Fruit fly (Drosophila melanogaster): ENCODE results near the gene RpS4.

Gene RpS4

dm6 chr3L:13041292-13042067 lies at the start of gene RpS4 (continued):
- TF ChIP-seq Optix (GFP tag; IDR thresholded peaks at IDR 0.05), result peak; percentile 75
- 0 out of 2 replicates have a peak, but pooled peaks have one; percentile 14 for TF ChIP-seq hbn (GFP tag; IDR thresholded peaks at IDR 0.05; ENCODE audit: partially characterized antibody)
- TF ChIP-seq CG10267 (tag; optimal IDR thresholded peaks at IDR 0.05), result peak; percentile 80
- peak; percentile 48; the same call in 1 of the 2 replicates for TF ChIP-seq bbx (GFP tag; IDR thresholded peaks at IDR 0.05; ENCODE audit: partially characterized antibody)
- TF ChIP-seq Stat92E (GFP tag; optimal IDR thresholded peaks at IDR 0.05), result peak in 1 of 3 experiments; percentile 83
- TF ChIP-seq wor (GFP tag; IDR thresholded peaks at IDR 0.05), result no peak
- TF ChIP-seq pros (GFP tag; optimal IDR thresholded peaks at IDR 0.05), result peak; percentile 64
- TF ChIP-seq Blimp-1 (GFP tag; optimal IDR thresholded peaks at IDR 0.05), result peak; percentile 50
- no peak for TF ChIP-seq Dfd (GFP tag; optimal IDR thresholded peaks at IDR 0.05)
- TF ChIP-seq Mad (GFP tag; optimal IDR thresholded peaks at IDR 0.05), result peak; percentile 82
- peak; percentile 93 for TF ChIP-seq Rfx (GFP tag; IDR thresholded peaks at IDR 0.05)
- peak; percentile 99 for TF ChIP-seq CG7987 (GFP tag; optimal IDR thresholded peaks at IDR 0.05)
- TF ChIP-seq CG13296 (GFP tag; optimal IDR thresholded peaks at IDR 0.05), result peak; percentile 96
- TF ChIP-seq CG6175 (GFP tag; IDR thresholded peaks at IDR 0.05), result peak; percentile 77
- TF ChIP-seq CG3995 (GFP tag; optimal IDR thresholded peaks at IDR 0.05), result peak; percentile 68
- peak; percentile 6; the same call in 1 of the 2 replicates for TF ChIP-seq ro (GFP tag; IDR thresholded peaks at IDR 0.05)
- TF ChIP-seq CG6272 (GFP tag; IDR thresholded peaks at IDR 0.05), result peak; percentile 76
- TF ChIP-seq H15 (GFP tag; IDR thresholded peaks at IDR 0.05), result peak; percentile 81
- TF ChIP-seq crol (GFP tag; IDR thresholded peaks at IDR 0.05), result peak; percentile 40
- TF ChIP-seq CG10431 (GFP tag; optimal IDR thresholded peaks at IDR 0.05), result peak; percentile 98
- peak; percentile 64 for TF ChIP-seq Oli (tag; optimal IDR thresholded peaks at IDR 0.05)
- TF ChIP-seq CG1792 (GFP tag; optimal IDR thresholded peaks at IDR 0.05), result peak; percentile 75
- peak; percentile 69; the same call in 1 of the 2 replicates for TF ChIP-seq CG10321 (GFP tag; IDR thresholded peaks at IDR 0.05)
- peak; percentile 82 for TF ChIP-seq CG17802 (tag; optimal IDR thresholded peaks at IDR 0.05)
- TF ChIP-seq Vsx1 (GFP tag; optimal IDR thresholded peaks at IDR 0.05), result peak; percentile 90
- TF ChIP-seq CG18011 (GFP tag; optimal IDR thresholded peaks at IDR 0.05), result peak; percentile 98
- 0 out of 3 replicates have a peak, but pooled peaks have one; percentile 38 for TF ChIP-seq CG6791 (GFP tag; IDR thresholded peaks at IDR 0.05; ENCODE audit: partially characterized antibody)
- peak; percentile 54 for TF ChIP-seq CG15696 (tag; optimal IDR thresholded peaks at IDR 0.05)
- peak; percentile 92 for TF ChIP-seq NFAT (GFP tag; IDR thresholded peaks at IDR 0.05)
- peak; percentile 35; the same call in 1 of the 3 replicates for TF ChIP-seq HLH4C (GFP tag; IDR thresholded peaks at IDR 0.05; ENCODE audit: partially characterized antibody)
- peak; percentile 49 for TF ChIP-seq Drgx (GFP tag; IDR thresholded peaks at IDR 0.05)
- TF ChIP-seq maf-S (GFP tag; optimal IDR thresholded peaks at IDR 0.05), result peak; percentile 64
- TF ChIP-seq Awh (GFP tag; IDR thresholded peaks at IDR 0.05), result peak; percentile 92
- TF ChIP-seq tll (GFP tag; optimal IDR thresholded peaks at IDR 0.05), result peak; percentile 32 to 33
- TF ChIP-seq zf30C (GFP tag; optimal IDR thresholded peaks at IDR 0.05), result peak; percentile 76
- peak; percentile 97 for TF ChIP-seq CG9797 (GFP tag; optimal IDR thresholded peaks at IDR 0.05)
- TF ChIP-seq CG10462 (GFP tag; optimal IDR thresholded peaks at IDR 0.05), result peak; percentile 31
- peak; percentile 94 for TF ChIP-seq CG2875 (GFP tag; optimal IDR thresholded peaks at IDR 0.05)
- TF ChIP-seq vnd (GFP tag; IDR thresholded peaks at IDR 0.05; ENCODE audit: partially characterized antibody), result no peak
- TF ChIP-seq CG8388 (GFP tag; optimal IDR thresholded peaks at IDR 0.05), result peak; percentile 71
- peak; percentile 54 for TF ChIP-seq CG12942 (GFP tag; optimal IDR thresholded peaks at IDR 0.05)
- peak; percentile 84 for TF ChIP-seq sisA (GFP tag; IDR thresholded peaks at IDR 0.05)
- peak; percentile 66 for TF ChIP-seq p53 (GFP tag; optimal IDR thresholded peaks at IDR 0.05)
- peak; percentile 72; the same call in 1 of the 2 replicates for TF ChIP-seq toy (GFP tag; IDR thresholded peaks at IDR 0.05)
- TF ChIP-seq nom (GFP tag; optimal IDR thresholded peaks at IDR 0.05), result peak; percentile 97
- TF ChIP-seq CG4617 (GFP tag; optimal IDR thresholded peaks at IDR 0.05; ENCODE audit: borderline replicate concordance), result peak; percentile 68
